In genomic region chr3R:15424187-15424586, dm6 we compare ENCODE assay signal across 2 fruit fly cellular contexts.
TF ChIP-seq lines count a peak whose summit lies in the region.

No protein-coding gene starts in this region.

- TF ChIP-seq CTCF in whole organism, embryonic (GFP tag; optimal IDR thresholded peaks at IDR 0.05; lab: Kevin White, UChicago) = no peak

TF ChIP-seq in whole organism, embryonic, 481 proteins besides CTCF, POLR2A, EP300 and RAD21:
- TF ChIP-seq Hr39 (optimal IDR thresholded peaks at IDR 0.05; lab: Kevin White, UChicago) = peak; percentile 11
- no peak for TF ChIP-seq Asciz (GFP tag; optimal IDR thresholded peaks at IDR 0.05; lab: Kevin White, UChicago)
- no peak for TF ChIP-seq CG3995 (GFP tag; optimal IDR thresholded peaks at IDR 0.05; lab: Kevin White, UChicago)
- TF ChIP-seq Ets65A (GFP tag; lab: Kevin White, UChicago) = peak; percentile 49
- TF ChIP-seq NfI (GFP tag; optimal IDR thresholded peaks at IDR 0.05; lab: Kevin White, UChicago) = no peak
- peak in 1 of 2 experiments; percentile 28 for TF ChIP-seq Dfd (GFP tag; optimal IDR thresholded peaks at IDR 0.05; lab: Kevin White, UChicago)
TF ChIP-seq in whole organism, embryonic: peak in this region for 3.

TF ChIP-seq in whole organism, wandering third instar larva, 38 proteins besides CTCF, POLR2A, EP300 and RAD21:
- TF ChIP-seq tai (GFP tag; optimal IDR thresholded peaks at IDR 0.05; lab: Kevin White, UChicago) (no peak), sage (GFP tag; optimal IDR thresholded peaks at IDR 0.05; lab: Kevin White, UChicago) (no peak), N (GFP tag; optimal IDR thresholded peaks at IDR 0.05; lab: Kevin White, UChicago) (no peak), foxo (GFP tag; optimal IDR thresholded peaks at IDR 0.05; lab: Kevin White, UChicago) (no peak), Dfd (GFP tag; optimal IDR thresholded peaks at IDR 0.05; lab: Kevin White, UChicago) (peak; percentile 98), jim (GFP tag; optimal IDR thresholded peaks at IDR 0.05; lab: Kevin White, UChicago) (no peak), woc (GFP tag; optimal IDR thresholded peaks at IDR 0.05; lab: Kevin White, UChicago) (no peak)
